Worm (Caenorhabditis elegans) whole organism, early embryonic: Measurements from ENCODE around the gene F56D6.6.

Experiments used
- F13C5.2 ChIP-seq: sonication (generic microtip); optimal IDR thresholded peaks from 2 replicates; lab custom pipeline; 2017; ENCODE audit warnings: mild to moderate bottlenecking, missing genetic modification characterization, inconsistent platforms, missing compliant biosample characterization
- ama-1 ChIP-seq: fragments of 150-350 bp; optimal IDR thresholded peaks from 2 replicates; lab custom pipeline; 2014
- ets-7 ChIP-seq: sonication (generic microtip); optimal IDR thresholded peaks from 2 replicates; lab custom pipeline; 2016; ENCODE audit warnings: missing genotype, missing genetic modification characterization, missing compliant biosample characterization
- flt-1 ChIP-seq: fragments of 200-800 bp; sonication (Bioruptor generic); IDR thresholded peaks from 2 replicates; pipeline ENCODE4 v1.3.6; 2022; ENCODE audit warnings: missing genetic modification characterization, missing compliant biosample characterization
- tbx-11 ChIP-seq: fragments of 200-800 bp; sonication (Bioruptor generic); IDR thresholded peaks from 2 replicates; pipeline ENCODE4 v1.3.6; 2022; ENCODE audit warnings: missing genetic modification characterization, missing compliant biosample characterization

- TF ChIP-seq ama-1 (lab: Kevin White, UChicago) (no peak), flt-1 (GFP tag; lab: Robert Waterston, UW) (no peak), ets-7 (tag; lab: Kevin White, UChicago) (no peak), tbx-11 (no peak), F13C5.2 (tag; lab: Kevin White, UChicago) (no peak)
Measured at ce11 chrIV:3881119-3881518, 21.9 kb upstream of the F56D6.6 start, which contains the start of the genes F37C4.8 and oac-23.
